Worm (Caenorhabditis elegans): Measurements from ENCODE around the gene nlf-1.

The nlf-1 gene

ce11 chrX:970072-970471, 47.3 kb downstream of the nlf-1 start, which contains the start of gene C44C1.6:
Gene C44C1.6 (minus strand): TSS chrX:970270.
- TF ChIP-seq unc-130 (tag; optimal IDR thresholded peaks at IDR 0.05) (peak; percentile 79), lsy-2 (tag; optimal IDR thresholded peaks at IDR 0.05) (peak in 1 of 2 experiments; percentile 5), lin-35 (GFP tag; optimal IDR thresholded peaks at IDR 0.05) (peak in 1 of 2 experiments; percentile 35), xbp-1 (tag; optimal IDR thresholded peaks at IDR 0.05) (no peak), rnt-1 (tag; optimal IDR thresholded peaks at IDR 0.05) (no peak), dpl-1 (GFP tag; optimal IDR thresholded peaks at IDR 0.05) (no peak), blmp-1 (tag; optimal IDR thresholded peaks at IDR 0.05) (peak; percentile 63), nhr-85 (tag) (peak; percentile 47), nhr-77 (tag; optimal IDR thresholded peaks at IDR 0.05) (no peak), elt-3 (tag; optimal IDR thresholded peaks at IDR 0.05) (peak in 1 of 6 experiments; percentile 88), snu-23 (GFP tag; optimal IDR thresholded peaks at IDR 0.05) (peak; percentile 29), lin-39 (tag; optimal IDR thresholded peaks at IDR 0.05) (no peak)

DNA sequence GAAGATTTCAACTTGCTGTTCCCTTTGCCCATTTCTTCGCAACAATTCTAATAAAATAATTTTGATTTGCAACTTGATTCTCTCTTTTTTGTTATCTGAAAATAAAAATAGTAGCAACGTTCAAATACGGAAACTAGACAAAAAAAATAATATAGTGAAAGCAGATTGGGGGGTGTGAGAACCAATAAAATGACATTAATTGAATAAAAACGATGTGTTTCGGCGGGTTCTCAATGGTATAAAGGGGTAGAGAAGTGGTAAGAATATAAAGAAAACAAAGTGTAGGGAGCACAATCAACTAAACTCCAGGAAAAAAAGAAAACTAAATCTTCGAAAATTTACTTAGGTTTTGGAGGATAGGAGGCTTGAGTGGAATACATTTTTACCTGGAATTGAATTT, 54.2 kb downstream of the nlf-1 start, which contains the start of gene ncs-1:
Gene ncs-1, minus strand, starts transcription at position 101 of the 400 bp plus-strand sequence.
- TF ChIP-seq unc-62 (GFP tag; optimal IDR thresholded peaks at IDR 0.05) (no peak), sox-4 (tag; optimal IDR thresholded peaks at IDR 0.05) (no peak), unc-86 (tag; optimal IDR thresholded peaks at IDR 0.05) (no peak), lin-13 (GFP tag; optimal IDR thresholded peaks at IDR 0.05) (no peak)
